Fruit fly (Drosophila melanogaster): ENCODE results near the gene shtd.
A peak's percentile ranks its signal among the peaks of the same experiment; 100 is the strongest.

Gene shtd

DNA sequence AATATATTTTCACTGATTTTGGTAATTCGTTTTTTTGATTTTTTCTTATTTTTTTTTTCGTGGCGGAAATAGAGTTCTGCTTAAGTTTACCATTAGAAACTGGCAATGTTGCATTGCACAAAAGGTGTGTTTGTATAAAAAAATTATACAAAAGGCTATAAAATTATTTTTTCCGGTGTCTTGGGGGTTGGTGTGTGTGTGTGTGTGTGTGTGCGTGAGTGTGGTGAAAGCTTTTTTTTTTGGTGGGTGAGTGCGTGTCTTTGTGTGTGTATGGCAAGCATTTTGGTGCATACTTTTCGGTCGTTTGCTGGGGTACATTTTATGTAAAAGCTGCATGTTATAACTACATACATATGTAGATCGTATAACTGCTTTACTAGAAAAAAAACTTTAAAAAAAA lies 49.2 kb upstream of the shtd start (continued):
- TF ChIP-seq CG12769 (tag; optimal IDR thresholded peaks at IDR 0.05) (no peak), cg (GFP tag; optimal IDR thresholded peaks at IDR 0.05) (peak; percentile 57), CG10267 (tag; optimal IDR thresholded peaks at IDR 0.05) (no peak), CG30403 (GFP tag; optimal IDR thresholded peaks at IDR 0.05) (peak; percentile 31), kay (GFP tag; optimal IDR thresholded peaks at IDR 0.05) (no peak), knrl (GFP tag; IDR thresholded peaks at IDR 0.05; ENCODE audit: partially characterized antibody) (no peak), CG7987 (GFP tag; optimal IDR thresholded peaks at IDR 0.05) (no peak), lmd (GFP tag; IDR thresholded peaks at IDR 0.05) (no peak), tna (GFP tag; IDR thresholded peaks at IDR 0.05; ENCODE audit: partially characterized antibody) (no peak), CG4854 (GFP tag; optimal IDR thresholded peaks at IDR 0.05) (no peak), Opbp (GFP tag; IDR thresholded peaks at IDR 0.05; ENCODE audit: partially characterized antibody) (no peak), CG14965 (GFP tag; optimal IDR thresholded peaks at IDR 0.05; ENCODE audit: borderline replicate concordance) (no peak), ATbp (GFP tag; optimal IDR thresholded peaks at IDR 0.05) (no peak), trem (tag; optimal IDR thresholded peaks at IDR 0.05) (no peak), Mad (GFP tag; optimal IDR thresholded peaks at IDR 0.05) (no peak), CG6791 (GFP tag; IDR thresholded peaks at IDR 0.05; ENCODE audit: partially characterized antibody) (no peak), Fer2 (tag; optimal IDR thresholded peaks at IDR 0.05) (no peak), zf30C (GFP tag; optimal IDR thresholded peaks at IDR 0.05) (peak; percentile 32), CG6175 (GFP tag; IDR thresholded peaks at IDR 0.05) (no peak), CG5180 (GFP tag; optimal IDR thresholded peaks at IDR 0.05) (no peak), CG30020 (tag; optimal IDR thresholded peaks at IDR 0.05) (no peak), CG17612 (GFP tag; IDR thresholded peaks at IDR 0.05) (no peak), CG8290 (GFP tag; optimal IDR thresholded peaks at IDR 0.05) (no peak), CG8290 (tag; optimal IDR thresholded peaks at IDR 0.05) (no peak), Lhr (GFP tag; optimal IDR thresholded peaks at IDR 0.05) (no peak), Scr (GFP tag; IDR thresholded peaks at IDR 0.05; ENCODE audit: partially characterized antibody) (no peak), CG8388 (GFP tag; optimal IDR thresholded peaks at IDR 0.05) (no peak), lilli (GFP tag; optimal IDR thresholded peaks at IDR 0.05) (peak; percentile 53), ranshi (GFP tag; IDR thresholded peaks at IDR 0.05) (no peak), CG13624 (GFP tag; optimal IDR thresholded peaks at IDR 0.05) (no peak), BtbVII (GFP tag; optimal IDR thresholded peaks at IDR 0.05) (no peak), CG13296 (GFP tag; optimal IDR thresholded peaks at IDR 0.05) (no peak), Oaz (GFP tag; IDR thresholded peaks at IDR 0.05) (no peak), Neu2 (GFP tag; optimal IDR thresholded peaks at IDR 0.05; ENCODE audit: borderline replicate concordance) (no peak), Bteb2 (GFP tag; optimal IDR thresholded peaks at IDR 0.05) (no peak), CG7839 (tag; optimal IDR thresholded peaks at IDR 0.05) (no peak), CG3995 (GFP tag; optimal IDR thresholded peaks at IDR 0.05) (no peak), CrebB (tag; optimal IDR thresholded peaks at IDR 0.05) (no peak), CG14050 (GFP tag; IDR thresholded peaks at IDR 0.05) (no peak), chm (GFP tag; IDR thresholded peaks at IDR 0.05) (no peak), CG15073 (GFP tag; optimal IDR thresholded peaks at IDR 0.05) (no peak), CG2889 (GFP tag; IDR thresholded peaks at IDR 0.05) (no peak), cas (GFP tag; IDR thresholded peaks at IDR 0.05) (no peak), CG4707 (GFP tag; optimal IDR thresholded peaks at IDR 0.05) (no peak), tin (GFP tag; optimal IDR thresholded peaks at IDR 0.05) (peak; percentile 14), Atf-2 (GFP tag; optimal IDR thresholded peaks at IDR 0.05) (no peak), CG7928 (GFP tag; optimal IDR thresholded peaks at IDR 0.05) (no peak), CG32772 (GFP tag; IDR thresholded peaks at IDR 0.05) (no peak), Sox100B (GFP tag; optimal IDR thresholded peaks at IDR 0.05) (no peak), exex (tag; optimal IDR thresholded peaks at IDR 0.05) (no peak), pita (GFP tag; optimal IDR thresholded peaks at IDR 0.05) (no peak), sens (GFP tag) (peak; percentile 90)

Data from whole organism, embryonic.